Fruit fly (Drosophila melanogaster) whole organism, embryonic: ENCODE measurements around the gene CG2663.

Experiments
- Abd-B ChIP-seq: fragments of 200-800 bp; sonication (Bioruptor generic); optimal IDR thresholded peaks from 2 replicates; lab custom pipeline; 2018; ENCODE audit warnings: missing biosample characterization, mild to moderate bottlenecking, missing genetic modification characterization, moderate library complexity
- Antp ChIP-seq: fragments of 200-800 bp; sonication (Bioruptor generic); optimal IDR thresholded peaks from 3 replicates; lab custom pipeline; 2016; ENCODE audit warnings: missing biosample characterization, missing genetic modification characterization
- CG12659 ChIP-seq: fragments of 200-800 bp; sonication (Bioruptor generic); optimal IDR thresholded peaks from 3 replicates; lab custom pipeline; 2017; ENCODE audit warnings: mild to moderate bottlenecking, missing biosample characterization, missing genetic modification reagents, missing genetic modification characterization
- CG13123 ChIP-seq: fragments of 200-800 bp; sonication (Bioruptor generic); optimal IDR thresholded peaks from 2 replicates; lab custom pipeline; 2016; ENCODE audit warnings: missing biosample characterization, missing genetic modification characterization
- CG13775 ChIP-seq: fragments of 200-800 bp; sonication (Bioruptor generic); optimal IDR thresholded peaks from 3 replicates; lab custom pipeline; 2017; ENCODE audit warnings: missing biosample characterization, mild to moderate bottlenecking, missing genetic modification characterization
- CG14050 ChIP-seq: fragments of 200-800 bp; sonication (Bioruptor generic); IDR thresholded peaks from 3 replicates; pipeline ENCODE4 v1.3.6; 2022; ENCODE audit warnings: missing biosample characterization, missing genetic modification characterization
- CG15073 ChIP-seq: fragments of 200-800 bp; sonication (Bioruptor generic); optimal IDR thresholded peaks from 2 replicates; lab custom pipeline; 2016; ENCODE audit warnings: missing biosample characterization, missing genetic modification characterization
- CG16815 ChIP-seq: fragments of 200-800 bp; sonication (Bioruptor generic); optimal IDR thresholded peaks from 3 replicates; lab custom pipeline; 2017; ENCODE audit warnings: missing biosample characterization, mild to moderate bottlenecking, missing genetic modification characterization
- CG16863 ChIP-seq: fragments of 200-800 bp; sonication (Bioruptor generic); optimal IDR thresholded peaks from 3 replicates; lab custom pipeline; 2016; ENCODE audit warnings: missing biosample characterization, missing genetic modification characterization
- CG17328 ChIP-seq: fragments of 200-800 bp; sonication (Bioruptor generic); IDR thresholded peaks from 2 replicates; pipeline ENCODE4 v1.3.6; 2022; ENCODE audit warnings: missing biosample characterization, missing genetic modification characterization
- CG18476 ChIP-seq: fragments of 200-800 bp; sonication (Bioruptor generic); optimal IDR thresholded peaks from 2 replicates; lab custom pipeline; 2016; ENCODE audit warnings: missing biosample characterization, mild to moderate bottlenecking, missing genetic modification characterization
- CG30020 ChIP-seq: fragments of 200-800 bp; optimal IDR thresholded peaks from 2 replicates; lab custom pipeline; 2019; ENCODE audit warnings: missing biosample characterization, mild to moderate bottlenecking, missing genetic modification characterization, moderate library complexity
- CG30431 ChIP-seq: fragments of 200-800 bp; sonication (Bioruptor generic); optimal IDR thresholded peaks from 2 replicates; lab custom pipeline; 2017; ENCODE audit warnings: missing biosample characterization, missing genetic modification characterization
- CG31441 ChIP-seq: fragments of 200-800 bp; sonication (Bioruptor generic); IDR thresholded peaks from 2 replicates; pipeline ENCODE4 v1.3.6; 2022; ENCODE audit warnings: missing biosample characterization, missing genetic modification characterization
- CG4707 ChIP-seq: fragments of 200-800 bp; sonication (Bioruptor generic); optimal IDR thresholded peaks from 2 replicates; lab custom pipeline; 2018; ENCODE audit warnings: missing biosample characterization, mild to moderate bottlenecking, missing genetic modification characterization, moderate library complexity
- CG6765 ChIP-seq: fragments of 200-800 bp; sonication (Bioruptor generic); optimal IDR thresholded peaks from 3 replicates; lab custom pipeline; 2017; ENCODE audit warnings: missing biosample characterization, mild to moderate bottlenecking, missing genetic modification characterization
- CG7987 ChIP-seq: fragments of 200-800 bp; sonication (Bioruptor generic); optimal IDR thresholded peaks from 2 replicates; lab custom pipeline; 2018; ENCODE audit warnings: missing biosample characterization, mild to moderate bottlenecking, missing genetic modification characterization, moderate library complexity
- CG8478 ChIP-seq: fragments of >200 bp; optimal IDR thresholded peaks from 2 replicates; lab custom pipeline; 2018
- CG9215 ChIP-seq: fragments of 200-800 bp; sonication (Bioruptor generic); IDR thresholded peaks from 2 replicates; pipeline ENCODE4 v1.3.6; 2022; ENCODE audit warnings: missing biosample characterization, missing genetic modification characterization
- CG9727 ChIP-seq: fragments of 200-800 bp; sonication (Bioruptor generic); optimal IDR thresholded peaks from 3 replicates; lab custom pipeline; 2017; ENCODE audit warnings: missing biosample characterization, mild to moderate bottlenecking, missing genetic modification characterization
- CG9797 ChIP-seq: fragments of 200-800 bp; sonication (Bioruptor generic); optimal IDR thresholded peaks from 3 replicates; lab custom pipeline; 2018; ENCODE audit warnings: missing biosample characterization, mild to moderate bottlenecking, missing genetic modification characterization
- Dek ChIP-seq: fragments of 200-800 bp; sonication (Bioruptor generic); optimal IDR thresholded peaks from 3 replicates; lab custom pipeline; 2019; ENCODE audit warnings: missing biosample characterization, mild to moderate bottlenecking, missing genetic modification characterization, moderate library complexity
- Doc3 ChIP-seq: fragments of 200-800 bp; sonication (Bioruptor generic); IDR thresholded peaks from 3 replicates; pipeline ENCODE4 v1.3.6; 2022; ENCODE audit warnings: missing biosample characterization, missing genetic modification characterization; ENCODE audit not compliant: partially characterized antibody
- Gsc ChIP-seq: fragments of 200-800 bp; sonication (Bioruptor generic); IDR thresholded peaks from 2 replicates; pipeline ENCODE4 v1.3.6; 2022; ENCODE audit warnings: missing biosample characterization, missing genetic modification characterization
- H15 ChIP-seq: fragments of 200-800 bp; sonication (Bioruptor generic); IDR thresholded peaks from 3 replicates; pipeline ENCODE4 v1.3.6; 2022; ENCODE audit warnings: missing biosample characterization, missing genetic modification characterization
- Hr39 ChIP-seq: fragments of >200 bp; optimal IDR thresholded peaks from 2 replicates; lab custom pipeline; 2017
- Hr51 ChIP-seq, 2 experiments: fragments of 200-800 bp; sonication (Bioruptor generic); optimal IDR thresholded peaks; 2 replicates in 1 of 2; 3 replicates in 1 of 2; lab custom pipeline; 2016 to 2018; ENCODE audit warnings: missing biosample characterization in 2 of 2, missing genetic modification characterization in 2 of 2, mild to moderate bottlenecking in 1 of 2, moderate library complexity in 1 of 2
- Hsf ChIP-seq: fragments of 200-800 bp; sonication (Bioruptor generic); optimal IDR thresholded peaks from 3 replicates; lab custom pipeline; 2016; ENCODE audit warnings: missing biosample characterization, missing genetic modification characterization
- Lhr ChIP-seq: fragments of 200-800 bp; sonication (Bioruptor generic); optimal IDR thresholded peaks from 3 replicates; lab custom pipeline; 2017; ENCODE audit warnings: mild to moderate bottlenecking, missing biosample characterization, missing genetic modification reagents, missing genetic modification characterization
- Nf-YC ChIP-seq: fragments of 200-800 bp; optimal IDR thresholded peaks from 3 replicates; lab custom pipeline; 2019; ENCODE audit warnings: missing biosample characterization, mild to moderate bottlenecking, missing genetic modification characterization, moderate library complexity
- Sox100B ChIP-seq: fragments of 200-800 bp; sonication (Bioruptor generic); optimal IDR thresholded peaks from 3 replicates; lab custom pipeline; 2018; ENCODE audit warnings: missing biosample characterization, mild to moderate bottlenecking, missing genetic modification characterization
- Taf1 ChIP-seq: fragments of 200-800 bp; sonication (Bioruptor generic); IDR thresholded peaks from 2 replicates; pipeline ENCODE4 v1.3.6; 2022; ENCODE audit warnings: missing biosample characterization, missing genetic modification characterization
- YL-1 ChIP-seq: fragments of 200-800 bp; sonication (Bioruptor generic); optimal IDR thresholded peaks from 3 replicates; lab custom pipeline; 2017; ENCODE audit warnings: missing biosample characterization, mild to moderate bottlenecking, missing genetic modification characterization
- ap ChIP-seq: fragments of 200-800 bp; sonication (Bioruptor generic); IDR thresholded peaks from 2 replicates; pipeline ENCODE4 v1.3.6; 2022; ENCODE audit warnings: missing biosample characterization, missing genetic modification characterization
- bcd ChIP-seq: fragments of 200-800 bp; sonication (Bioruptor generic); optimal IDR thresholded peaks from 2 replicates; lab custom pipeline; 2017; ENCODE audit warnings: missing biosample characterization, mild to moderate bottlenecking, missing genetic modification characterization
- cg ChIP-seq: fragments of 200-800 bp; sonication (Bioruptor generic); optimal IDR thresholded peaks from 3 replicates; lab custom pipeline; 2019; ENCODE audit warnings: missing biosample characterization, mild to moderate bottlenecking, missing genetic modification characterization, moderate library complexity
- exex ChIP-seq: fragments of 200-800 bp; sonication (Bioruptor generic); optimal IDR thresholded peaks from 4 replicates; lab custom pipeline; 2018; ENCODE audit warnings: missing biosample characterization, mild to moderate bottlenecking, missing genetic modification characterization, moderate library complexity
- eyg ChIP-seq: fragments of 200-800 bp; sonication (Bioruptor generic); optimal IDR thresholded peaks from 3 replicates; lab custom pipeline; 2016; ENCODE audit warnings: missing biosample characterization, missing genetic modification characterization
- fd64A ChIP-seq: fragments of 200-800 bp; sonication (Bioruptor generic); optimal IDR thresholded peaks from 3 replicates; lab custom pipeline; 2018; ENCODE audit warnings: missing biosample characterization, mild to moderate bottlenecking, missing genetic modification characterization
- fd96Cb ChIP-seq: fragments of 200-800 bp; sonication (Bioruptor generic); optimal IDR thresholded peaks from 2 replicates; lab custom pipeline; 2018; ENCODE audit warnings: missing biosample characterization, mild to moderate bottlenecking, missing genetic modification characterization, moderate library complexity
- gro ChIP-seq: fragments of 200-800 bp; sonication (Bioruptor generic); optimal IDR thresholded peaks from 2 replicates; lab custom pipeline; 2016; ENCODE audit warnings: missing biosample characterization, missing genetic modification characterization
- insv ChIP-seq, 2 experiments: fragments of 200-800 bp; sonication (Bioruptor generic); optimal IDR thresholded peaks; 3 replicates each; lab custom pipeline; 2016 to 2018; ENCODE audit warnings: missing biosample characterization in 2 of 2, missing genetic modification characterization in 2 of 2
- jing ChIP-seq: fragments of 200-800 bp; sonication (Bioruptor generic); optimal IDR thresholded peaks from 2 replicates; lab custom pipeline; 2018; ENCODE audit warnings: missing biosample characterization, mild to moderate bottlenecking, missing genetic modification characterization
- lbe ChIP-seq: fragments of 200-800 bp; sonication (Bioruptor generic); optimal IDR thresholded peaks from 2 replicates; lab custom pipeline; 2016; ENCODE audit warnings: missing biosample characterization, mild to moderate bottlenecking, missing genetic modification characterization
- psq ChIP-seq: fragments of 200-800 bp; sonication (Bioruptor generic); optimal IDR thresholded peaks from 2 replicates; lab custom pipeline; 2017; ENCODE audit warnings: missing biosample characterization, missing genetic modification characterization
- row ChIP-seq: fragments of 200-800 bp; sonication (Bioruptor generic); IDR thresholded peaks from 3 replicates; pipeline ENCODE4 v1.3.6; 2022; ENCODE audit warnings: missing biosample characterization, missing genetic modification characterization
- so ChIP-seq: fragments of 200-800 bp; sonication (Bioruptor generic); IDR thresholded peaks from 3 replicates; pipeline ENCODE4 v1.3.6; 2022; ENCODE audit warnings: missing biosample characterization, missing genetic modification characterization
- unpg ChIP-seq: fragments of 200-800 bp; sonication (Bioruptor generic); optimal IDR thresholded peaks from 3 replicates; lab custom pipeline; 2018; ENCODE audit warnings: missing biosample characterization, mild to moderate bottlenecking, missing genetic modification characterization, moderate library complexity
- wek ChIP-seq: fragments of 200-800 bp; sonication (Bioruptor generic); optimal IDR thresholded peaks from 3 replicates; lab custom pipeline; 2018; ENCODE audit warnings: missing biosample characterization, mild to moderate bottlenecking, missing genetic modification characterization, moderate library complexity
- zen ChIP-seq: fragments of 200-800 bp; sonication (Bioruptor generic); optimal IDR thresholded peaks from 3 replicates; lab custom pipeline; 2018; ENCODE audit warnings: missing biosample characterization, mild to moderate bottlenecking, missing genetic modification characterization, moderate library complexity

The CG2663 gene

DNA sequence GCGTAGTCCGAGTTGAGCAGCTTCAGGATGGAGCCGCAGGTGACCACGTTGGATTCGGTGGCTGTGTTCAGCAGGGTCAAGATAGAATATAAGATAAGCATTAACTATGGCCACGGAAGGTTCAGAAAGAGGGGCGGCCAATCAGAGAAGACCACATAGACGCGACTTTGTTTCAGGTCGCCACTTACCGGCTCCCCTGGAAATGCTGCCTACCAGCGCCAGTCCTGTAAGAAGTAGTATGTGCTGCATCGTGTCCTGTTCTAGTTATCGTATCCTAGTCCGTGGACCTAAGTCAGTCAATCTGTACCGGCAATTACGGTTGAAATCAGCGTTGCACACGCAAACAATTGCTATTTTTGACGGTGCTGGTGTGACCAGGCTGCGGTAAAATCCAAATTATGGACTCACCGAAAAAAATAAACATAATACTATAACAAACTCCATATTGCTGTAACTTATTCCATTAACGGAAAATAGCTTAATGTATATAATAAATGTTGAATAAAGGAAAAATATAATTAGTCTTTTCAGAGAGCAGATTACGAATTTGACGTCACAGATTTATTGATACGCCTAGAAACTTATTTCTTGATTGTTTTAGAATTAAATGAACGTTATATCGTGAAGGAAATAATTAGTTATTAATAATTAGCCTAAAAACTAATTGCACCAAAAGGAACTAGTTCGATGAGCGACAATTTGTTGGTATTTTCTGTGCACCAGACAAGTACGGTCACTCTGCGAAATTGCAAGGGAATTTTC is 49.4 kb downstream of the CG2663 start, which contains the start of the genes CG11999 and CG1161:
CG11999 (minus strand) TSS at position 375 of the 762 bp plus-strand sequence.
CG1161 (plus strand) TSS at position 720 of the 762 bp plus-strand sequence.
- TF ChIP-seq psq (GFP tag; lab: Kevin White, UChicago) (no peak), Hr39 (lab: Kevin White, UChicago) (no peak), Antp (GFP tag; lab: Kevin White, UChicago) (no peak), Gsc (GFP tag; lab: Robert Waterston, UW) (no peak), lbe (GFP tag; lab: Kevin White, UChicago) (peak; percentile 28), CG6765 (no peak), unpg (GFP tag; lab: Kevin White, UChicago) (peak; percentile 12), CG13775 (GFP tag; lab: Kevin White, UChicago) (peak; percentile 10), CG7987 (GFP tag; lab: Kevin White, UChicago) (no peak), Sox100B (no peak), CG17328 (GFP tag; lab: Robert Waterston, UW) (no peak), ap (GFP tag; lab: Robert Waterston, UW) (no peak), CG16815 (GFP tag; lab: Kevin White, UChicago) (no peak), YL-1 (GFP tag; lab: Kevin White, UChicago) (peak; percentile 47), eyg (GFP tag; lab: Kevin White, UChicago) (no peak), Dek (tag; lab: Kevin White, UChicago) (no peak), Abd-B (GFP tag; lab: Kevin White, UChicago) (no peak), exex (tag; lab: Kevin White, UChicago) (peak; percentile 17), CG16863 (no peak), jing (GFP tag; lab: Kevin White, UChicago) (no peak), Doc3 (GFP tag; lab: Robert Waterston, UW) (no peak), CG14050 (no peak; the same call in 2 of the 3 replicates), cg (GFP tag; lab: Kevin White, UChicago) (no peak), bcd (GFP tag; lab: Kevin White, UChicago) (no peak), fd96Cb (tag; lab: Kevin White, UChicago) (no peak), CG9215 (GFP tag; lab: Robert Waterston, UW) (no peak), Lhr (GFP tag; lab: Kevin White, UChicago) (peak; percentile 60), gro (GFP tag; lab: Kevin White, UChicago) (no peak), wek (GFP tag; lab: Kevin White, UChicago) (no peak), CG12659 (GFP tag; lab: Kevin White, UChicago) (peak; percentile 52), insv (GFP tag; optimal IDR thresholded peaks at IDR 0.05; lab: Kevin White, UChicago) (no peak), CG13123 (GFP tag; lab: Kevin White, UChicago) (no peak), Hr51 (GFP tag; optimal IDR thresholded peaks at IDR 0.05; lab: Kevin White, UChicago) (peak in 1 of 2 experiments; percentile 52), Hsf (GFP tag; lab: Kevin White, UChicago) (peak; percentile 41), CG8478 (lab: Kevin White, UChicago) (no peak), CG9797 (GFP tag; lab: Kevin White, UChicago) (peak; percentile 69), CG9727 (peak; percentile 19), CG30020 (tag; lab: Kevin White, UChicago) (peak; percentile 35), zen (peak; percentile 40), CG30431 (GFP tag; lab: Kevin White, UChicago) (no peak), fd64A (GFP tag; lab: Kevin White, UChicago) (no peak), CG15073 (no peak), H15 (GFP tag; lab: Robert Waterston, UW) (no peak), CG18476 (GFP tag; lab: Kevin White, UChicago) (no peak), Nf-YC (tag; lab: Kevin White, UChicago) (peak; percentile 94), row (GFP tag; lab: Robert Waterston, UW) (peak; percentile 57; the same call in 2 of the 3 replicates), Taf1 (no peak), CG31441 (GFP tag; lab: Robert Waterston, UW) (no peak; the same call in 1 of the 2 replicates), CG4707 (GFP tag; lab: Kevin White, UChicago) (no peak), so (GFP tag; lab: Robert Waterston, UW) (no peak)
